ENCODE assay signal across 2 fruit fly cellular contexts in the genomic region with DNA sequence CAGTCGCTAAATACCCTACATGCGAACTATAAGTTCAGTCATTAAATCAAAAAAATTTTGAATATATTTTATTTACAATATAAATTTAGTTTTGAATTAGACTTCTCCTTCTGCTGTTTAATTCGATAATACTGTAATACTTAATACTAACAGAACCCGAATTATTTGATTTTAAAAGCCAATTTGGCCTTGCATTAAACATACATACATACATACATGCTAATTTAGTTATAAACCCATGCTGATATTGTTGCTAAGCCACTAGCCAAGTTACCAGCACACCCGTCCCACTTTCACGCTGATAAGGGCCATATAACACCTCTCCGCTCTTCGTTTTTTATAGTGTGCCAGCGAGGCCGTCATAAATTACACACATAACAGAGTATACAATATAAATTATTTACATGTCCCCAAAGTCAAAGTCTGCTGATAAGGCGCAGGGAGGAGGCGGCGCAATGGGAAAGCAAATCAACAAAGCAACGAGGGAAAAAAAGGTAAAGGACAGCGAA.
TF ChIP-seq lines count a peak whose summit lies in the region.

No protein-coding gene starts in this region.

TF ChIP-seq in whole organism, embryonic, 481 proteins besides CTCF, POLR2A, EP300 and RAD21 (continued from another document and continues in another):
- TF ChIP-seq Ets65A (GFP tag; lab: Kevin White, UChicago) (no peak), tx (GFP tag; optimal IDR thresholded peaks at IDR 0.05; lab: Kevin White, UChicago) (no peak), CG6254 (GFP tag; optimal IDR thresholded peaks at IDR 0.05; lab: Kevin White, UChicago) (peak; percentile 46), gce (GFP tag; IDR thresholded peaks at IDR 0.05; lab: Robert Waterston, UW) (peak; percentile 47; the same call in 1 of the 3 replicates), CG7556 (GFP tag; optimal IDR thresholded peaks at IDR 0.05; lab: Kevin White, UChicago) (peak; percentile 43), Asciz (GFP tag; optimal IDR thresholded peaks at IDR 0.05; lab: Kevin White, UChicago) (peak; percentile 62), CG14710 (tag; optimal IDR thresholded peaks at IDR 0.05; lab: Kevin White, UChicago) (peak; percentile 11), fd64A (GFP tag; optimal IDR thresholded peaks at IDR 0.05; lab: Kevin White, UChicago) (peak; percentile 56), Oli (tag; optimal IDR thresholded peaks at IDR 0.05; lab: Kevin White, UChicago) (peak; percentile 36), zf30C (GFP tag; optimal IDR thresholded peaks at IDR 0.05; lab: Kevin White, UChicago) (no peak), Tbp (GFP tag; optimal IDR thresholded peaks at IDR 0.05; lab: Kevin White, UChicago) (no peak), bowl (GFP tag; IDR thresholded peaks at IDR 0.05; lab: Robert Waterston, UW) (no peak), CG7372 (GFP tag; IDR thresholded peaks at IDR 0.05; lab: Robert Waterston, UW) (no peak), CG8089 (GFP tag; optimal IDR thresholded peaks at IDR 0.05; lab: Kevin White, UChicago) (no peak), sd (tag; optimal IDR thresholded peaks at IDR 0.05; lab: Kevin White, UChicago) (peak; percentile 68), CG31224 (GFP tag; IDR thresholded peaks at IDR 0.05; lab: Robert Waterston, UW) (no peak), zfh1 (GFP tag; IDR thresholded peaks at IDR 0.05; lab: Robert Waterston, UW) (no peak), C15 (GFP tag; IDR thresholded peaks at IDR 0.05; lab: Robert Waterston, UW) (no peak), z (GFP tag; IDR thresholded peaks at IDR 0.05; lab: Robert Waterston, UW) (peak; percentile 47; the same call in 1 of the 3 replicates), stc (GFP tag; IDR thresholded peaks at IDR 0.05; lab: Robert Waterston, UW) (no peak), Sin3A (optimal IDR thresholded peaks at IDR 0.05; lab: Kevin White, UChicago) (no peak), CG2116 (GFP tag; optimal IDR thresholded peaks at IDR 0.05; lab: Kevin White, UChicago) (peak; percentile 6), mld (GFP tag; IDR thresholded peaks at IDR 0.05; lab: Robert Waterston, UW; ENCODE audit: partially characterized antibody) (no peak), Neu2 (GFP tag; optimal IDR thresholded peaks at IDR 0.05; lab: Kevin White, UChicago; ENCODE audit: borderline replicate concordance) (no peak), kay (GFP tag; optimal IDR thresholded peaks at IDR 0.05; lab: Kevin White, UChicago) (no peak), CG7987 (GFP tag; optimal IDR thresholded peaks at IDR 0.05; lab: Kevin White, UChicago) (peak; percentile 77), lola (GFP tag; optimal IDR thresholded peaks at IDR 0.05; lab: Kevin White, UChicago) (no peak), ac (GFP tag; optimal IDR thresholded peaks at IDR 0.05; lab: Kevin White, UChicago) (peak; percentile 51), CG33213 (GFP tag; optimal IDR thresholded peaks at IDR 0.05; lab: Kevin White, UChicago) (no peak), HmgZ (tag; optimal IDR thresholded peaks at IDR 0.05; lab: Kevin White, UChicago) (peak; percentile 28), hb (GFP tag; IDR thresholded peaks at IDR 0.05; lab: Robert Waterston, UW; ENCODE audit: partially characterized antibody) (no peak), aop (GFP tag; IDR thresholded peaks at IDR 0.05; lab: Robert Waterston, UW) (no peak), CG14014 (GFP tag; IDR thresholded peaks at IDR 0.05; lab: Robert Waterston, UW) (peak; percentile 38; the same call in 1 of the 2 replicates), Stat92E (GFP tag; optimal IDR thresholded peaks at IDR 0.05; lab: Kevin White, UChicago) (no peak), Ets97D (GFP tag; optimal IDR thresholded peaks at IDR 0.05; lab: Kevin White, UChicago) (no peak), ci (GFP tag; IDR thresholded peaks at IDR 0.05; lab: Robert Waterston, UW) (peak; percentile 77), chn (GFP tag; optimal IDR thresholded peaks at IDR 0.05; lab: Kevin White, UChicago) (no peak), nmo (GFP tag; optimal IDR thresholded peaks at IDR 0.05; lab: Kevin White, UChicago) (peak; percentile 39), CG14860 (GFP tag; IDR thresholded peaks at IDR 0.05; lab: Robert Waterston, UW; ENCODE audit: partially characterized antibody) (no peak), dmrt11E (tag; optimal IDR thresholded peaks at IDR 0.05; lab: Kevin White, UChicago) (no peak), sqz (GFP tag; optimal IDR thresholded peaks at IDR 0.05; lab: Kevin White, UChicago) (peak; percentile 66), Adf1 (GFP tag; IDR thresholded peaks at IDR 0.05; lab: Robert Waterston, UW) (no peak; the same call in 1 of the 2 replicates), ab (GFP tag; optimal IDR thresholded peaks at IDR 0.05; lab: Kevin White, UChicago) (no peak), Drgx (GFP tag; IDR thresholded peaks at IDR 0.05; lab: Robert Waterston, UW) (peak; percentile 70), CG16779 (GFP tag; IDR thresholded peaks at IDR 0.05; lab: Robert Waterston, UW) (no peak), CG1024 (GFP tag; IDR thresholded peaks at IDR 0.05; lab: Robert Waterston, UW) (no peak), CG30403 (GFP tag; optimal IDR thresholded peaks at IDR 0.05; lab: Kevin White, UChicago) (peak; percentile 51), Hand (GFP tag; optimal IDR thresholded peaks at IDR 0.05; lab: Kevin White, UChicago) (no peak), CG2199 (GFP tag; IDR thresholded peaks at IDR 0.05; lab: Robert Waterston, UW) (no peak), CG34376 (GFP tag; optimal IDR thresholded peaks at IDR 0.05; lab: Kevin White, UChicago) (peak; percentile 79), eve (GFP tag; optimal IDR thresholded peaks at IDR 0.05; lab: Kevin White, UChicago) (no peak), dmrt99B (tag; optimal IDR thresholded peaks at IDR 0.05; lab: Kevin White, UChicago) (peak; percentile 71), CG14965 (GFP tag; optimal IDR thresholded peaks at IDR 0.05; lab: Kevin White, UChicago; ENCODE audit: borderline replicate concordance) (no peak), Fer1 (GFP tag; optimal IDR thresholded peaks at IDR 0.05; lab: Kevin White, UChicago) (peak; percentile 62), CG18262 (tag; optimal IDR thresholded peaks at IDR 0.05; lab: Kevin White, UChicago) (peak; percentile 68), HLH4C (GFP tag; IDR thresholded peaks at IDR 0.05; lab: Robert Waterston, UW; ENCODE audit: partially characterized antibody) (no peak), ham (GFP tag; IDR thresholded peaks at IDR 0.05; lab: Robert Waterston, UW) (no peak), CG3838 (GFP tag; optimal IDR thresholded peaks at IDR 0.05; lab: Kevin White, UChicago) (no peak), CG2678 (tag; optimal IDR thresholded peaks at IDR 0.05; lab: Kevin White, UChicago) (peak; percentile 80), CG11723 (GFP tag; optimal IDR thresholded peaks at IDR 0.05; lab: Kevin White, UChicago) (peak; percentile 14), repo (GFP tag; optimal IDR thresholded peaks at IDR 0.05; lab: Kevin White, UChicago) (no peak), CG9437 (GFP tag; optimal IDR thresholded peaks at IDR 0.05; lab: Kevin White, UChicago) (peak; percentile 26), CG14667 (GFP tag; IDR thresholded peaks at IDR 0.05; lab: Robert Waterston, UW) (no peak), sug (tag; optimal IDR thresholded peaks at IDR 0.05; lab: Kevin White, UChicago) (peak; percentile 89)

TF ChIP-seq in whole organism, prepupa, 60 proteins besides CTCF, POLR2A, EP300 and RAD21 (continued from another document):
- TF ChIP-seq CG9139 (GFP tag; optimal IDR thresholded peaks at IDR 0.05; lab: Kevin White, UChicago) (peak; percentile 54), Gug (GFP tag; IDR thresholded peaks at IDR 0.05; lab: Robert Waterston, UW) (no peak), CG8632 (GFP tag; optimal IDR thresholded peaks at IDR 0.05; lab: Kevin White, UChicago) (peak; percentile 39), CG6808 (GFP tag; optimal IDR thresholded peaks at IDR 0.05; lab: Kevin White, UChicago) (peak; percentile 72), acj6 (GFP tag; optimal IDR thresholded peaks at IDR 0.05; lab: Kevin White, UChicago) (peak; percentile 7), CG10631 (GFP tag; optimal IDR thresholded peaks at IDR 0.05; lab: Kevin White, UChicago) (no peak), CG6163 (GFP tag; IDR thresholded peaks at IDR 0.05; lab: Robert Waterston, UW) (peak; percentile 78), CG6854 (GFP tag; optimal IDR thresholded peaks at IDR 0.05; lab: Kevin White, UChicago) (peak; percentile 60), spab (GFP tag; optimal IDR thresholded peaks at IDR 0.05; lab: Kevin White, UChicago) (peak; percentile 45), Ets96B (tag; optimal IDR thresholded peaks at IDR 0.05; lab: Kevin White, UChicago) (peak; percentile 45)
